Fruit fly (Drosophila melanogaster) whole organism, embryonic: ENCODE results near the gene CecA1.

ENCODE experiments used
- Atf6 ChIP-seq: fragments of 200-800 bp; sonication (Bioruptor generic); IDR thresholded peaks from 2 replicates; pipeline ENCODE4 v1.3.6; 2022; ENCODE audit warnings: missing biosample characterization, missing genetic modification characterization
- Blimp-1 ChIP-seq: fragments of 200-800 bp; sonication (Bioruptor generic); optimal IDR thresholded peaks from 3 replicates; lab custom pipeline; 2018; ENCODE audit warnings: missing biosample characterization, missing genetic modification characterization, mild to moderate bottlenecking, moderate library complexity, missing genetic modification reagents
- CG10267 ChIP-seq: fragments of 200-800 bp; sonication (Bioruptor generic); optimal IDR thresholded peaks from 2 replicates; lab custom pipeline; 2018; ENCODE audit warnings: missing biosample characterization, mild to moderate bottlenecking, missing genetic modification characterization, moderate library complexity
- CG10366 ChIP-seq: fragments of 200-800 bp; sonication (Bioruptor generic); IDR thresholded peaks from 2 replicates; pipeline ENCODE4 v1.3.6; 2022; ENCODE audit warnings: missing biosample characterization, missing genetic modification characterization
- CG11504 ChIP-seq: fragments of 200-800 bp; sonication (Bioruptor generic); optimal IDR thresholded peaks from 3 replicates; lab custom pipeline; 2019; ENCODE audit warnings: missing biosample characterization, mild to moderate bottlenecking, missing genetic modification characterization, moderate library complexity
- CG16863 ChIP-seq: fragments of 200-800 bp; sonication (Bioruptor generic); optimal IDR thresholded peaks from 3 replicates; lab custom pipeline; 2016; ENCODE audit warnings: missing biosample characterization, missing genetic modification characterization
- CG17328 ChIP-seq: fragments of 200-800 bp; sonication (Bioruptor generic); IDR thresholded peaks from 2 replicates; pipeline ENCODE4 v1.3.6; 2022; ENCODE audit warnings: missing biosample characterization, missing genetic modification characterization
- CG17612 ChIP-seq: fragments of 200-800 bp; sonication (Bioruptor generic); IDR thresholded peaks from 2 replicates; pipeline ENCODE4 v1.3.6; 2022; ENCODE audit warnings: missing biosample characterization, missing genetic modification characterization
- CG1832 ChIP-seq: fragments of 200-800 bp; sonication (Bioruptor generic); optimal IDR thresholded peaks from 2 replicates; lab custom pipeline; 2017; ENCODE audit warnings: missing biosample characterization, mild to moderate bottlenecking, missing genetic modification characterization, inconsistent platforms
- CG2116 ChIP-seq: fragments of 200-800 bp; sonication (Bioruptor generic); optimal IDR thresholded peaks from 3 replicates; lab custom pipeline; 2018; ENCODE audit warnings: missing biosample characterization, mild to moderate bottlenecking, missing genetic modification characterization
- CG3281 ChIP-seq: fragments of 200-800 bp; sonication (Bioruptor generic); optimal IDR thresholded peaks from 3 replicates; lab custom pipeline; 2017; ENCODE audit warnings: missing biosample characterization, mild to moderate bottlenecking, missing genetic modification characterization
- CG33213 ChIP-seq: fragments of 200-800 bp; sonication (Bioruptor generic); optimal IDR thresholded peaks from 3 replicates; lab custom pipeline; 2016; ENCODE audit warnings: missing biosample characterization, missing genetic modification characterization
- CG3838 ChIP-seq: fragments of 200-800 bp; sonication (Bioruptor generic); optimal IDR thresholded peaks from 3 replicates; lab custom pipeline; 2016; ENCODE audit warnings: missing biosample characterization, missing genetic modification characterization
- CG42726 ChIP-seq: fragments of 200-800 bp; sonication (Bioruptor generic); IDR thresholded peaks from 2 replicates; pipeline ENCODE4 v1.3.6; 2022; ENCODE audit warnings: missing biosample characterization, missing genetic modification characterization; ENCODE audit not compliant: partially characterized antibody
- CG4424 ChIP-seq: fragments of 200-800 bp; sonication (Bioruptor generic); optimal IDR thresholded peaks from 3 replicates; lab custom pipeline; 2016; ENCODE audit warnings: missing biosample characterization, missing genetic modification characterization
- CG6654 ChIP-seq: fragments of 200-800 bp; sonication (Bioruptor generic); optimal IDR thresholded peaks from 2 replicates; lab custom pipeline; 2017; ENCODE audit warnings: missing biosample characterization, mild to moderate bottlenecking, missing genetic modification characterization
- CG6765 ChIP-seq: fragments of 200-800 bp; sonication (Bioruptor generic); optimal IDR thresholded peaks from 3 replicates; lab custom pipeline; 2017; ENCODE audit warnings: missing biosample characterization, mild to moderate bottlenecking, missing genetic modification characterization
- CG6813 ChIP-seq: fragments of 200-800 bp; sonication (Bioruptor generic); optimal IDR thresholded peaks from 2 replicates; lab custom pipeline; 2017; ENCODE audit warnings: missing biosample characterization, missing genetic modification characterization, mild to moderate bottlenecking, moderate library complexity, missing genetic modification reagents
- CG6854 ChIP-seq: fragments of 200-800 bp; sonication (Bioruptor generic); optimal IDR thresholded peaks from 3 replicates; lab custom pipeline; 2017; ENCODE audit warnings: missing biosample characterization, mild to moderate bottlenecking, missing genetic modification characterization
- CG7357 ChIP-seq: fragments of 200-800 bp; sonication (Bioruptor generic); IDR thresholded peaks from 3 replicates; pipeline ENCODE4 v1.3.6; 2022; ENCODE audit warnings: missing biosample characterization, missing genetic modification characterization
- CG8359 ChIP-seq: fragments of 200-800 bp; sonication (Bioruptor generic); optimal IDR thresholded peaks from 2 replicates; lab custom pipeline; 2017; ENCODE audit warnings: missing biosample characterization, mild to moderate bottlenecking, missing genetic modification characterization, borderline replicate concordance
- CG8388 ChIP-seq: fragments of 200-800 bp; sonication (Bioruptor generic); optimal IDR thresholded peaks from 2 replicates; lab custom pipeline; 2019; ENCODE audit warnings: missing biosample characterization, mild to moderate bottlenecking, missing genetic modification characterization, moderate library complexity
- Dbx ChIP-seq: fragments of 200-800 bp; sonication (Bioruptor generic); IDR thresholded peaks from 3 replicates; pipeline ENCODE4 v1.3.6; 2022; ENCODE audit warnings: missing biosample characterization, missing genetic modification characterization
- E2f2 ChIP-seq: fragments of 200-800 bp; sonication (Bioruptor generic); IDR thresholded peaks from 2 replicates; pipeline ENCODE4 v1.3.6; 2022; ENCODE audit warnings: missing biosample characterization, missing genetic modification characterization
- HmgZ ChIP-seq: fragments of 200-800 bp; sonication (Bioruptor generic); optimal IDR thresholded peaks from 2 replicates; lab custom pipeline; 2018; ENCODE audit warnings: missing biosample characterization, mild to moderate bottlenecking, missing genetic modification characterization
- Hr78 ChIP-seq, 2 experiments: fragments of 200-800 bp in 1 of 2; fragments of >200 bp in 1 of 2; sonication (Bioruptor generic) in 1 of 2; optimal IDR thresholded peaks; 2 replicates each; lab custom pipeline; 2017 to 2019; ENCODE audit warnings: missing biosample characterization in 2 of 2, missing genetic modification characterization in 2 of 2, mild to moderate bottlenecking in 1 of 2, moderate library complexity in 1 of 2
- Lhr ChIP-seq: fragments of 200-800 bp; sonication (Bioruptor generic); optimal IDR thresholded peaks from 3 replicates; lab custom pipeline; 2017; ENCODE audit warnings: mild to moderate bottlenecking, missing biosample characterization, missing genetic modification reagents, missing genetic modification characterization
- Mad ChIP-seq: fragments of 200-800 bp; sonication (Bioruptor generic); optimal IDR thresholded peaks from 2 replicates; lab custom pipeline; 2016; ENCODE audit warnings: missing biosample characterization, missing genetic modification characterization
- Med ChIP-seq: fragments of 200-800 bp; sonication (Bioruptor generic); peaks from one replicate; lab custom pipeline; 2016; ENCODE audit warnings: missing biosample characterization, missing genetic modification characterization, mild to moderate bottlenecking, inconsistent platforms, moderate library complexity
- Myb ChIP-seq: fragments of 200-800 bp; sonication (Bioruptor generic); optimal IDR thresholded peaks from 2 replicates; lab custom pipeline; 2016; ENCODE audit warnings: missing biosample characterization, missing genetic modification characterization
- NC2α ChIP-seq: fragments of 200-800 bp; sonication (Bioruptor generic); optimal IDR thresholded peaks from 2 replicates; lab custom pipeline; 2016; ENCODE audit warnings: missing biosample characterization, missing genetic modification characterization
- Sin3A ChIP-seq: fragments of >200 bp; optimal IDR thresholded peaks from 2 replicates; lab custom pipeline; 2018
- Trl ChIP-seq, 3 experiments: fragments of >200 bp in 2 of 3; fragments of 200-800 bp in 1 of 3; sonication (Bioruptor generic) in 1 of 3; optimal IDR thresholded peaks; 2 replicates in 1 of 3; 3 replicates in 2 of 3; lab custom pipeline; 2016 to 2017; ENCODE audit warnings: missing biosample characterization in 1 of 3, missing genetic modification characterization in 1 of 3
- ap ChIP-seq: fragments of 200-800 bp; sonication (Bioruptor generic); IDR thresholded peaks from 2 replicates; pipeline ENCODE4 v1.3.6; 2022; ENCODE audit warnings: missing biosample characterization, missing genetic modification characterization
- ci ChIP-seq: fragments of 200-800 bp; sonication (Bioruptor generic); IDR thresholded peaks from 3 replicates; pipeline ENCODE4 v1.3.6; 2022; ENCODE audit warnings: missing biosample characterization, missing genetic modification characterization
- cwo ChIP-seq: fragments of 200-800 bp; sonication (Bioruptor generic); optimal IDR thresholded peaks from 3 replicates; lab custom pipeline; 2017; ENCODE audit warnings: missing biosample characterization, missing genetic modification characterization, mild to moderate bottlenecking, moderate library complexity, missing genetic modification reagents
- disco-r ChIP-seq: fragments of 200-800 bp; sonication (Bioruptor generic); optimal IDR thresholded peaks from 2 replicates; lab custom pipeline; 2016; ENCODE audit warnings: missing biosample characterization, missing genetic modification characterization
- fu2 ChIP-seq: fragments of 200-800 bp; sonication (Bioruptor generic); optimal IDR thresholded peaks from 2 replicates; lab custom pipeline; 2016; ENCODE audit warnings: missing biosample characterization, missing genetic modification characterization
- hbn ChIP-seq: fragments of 200-800 bp; sonication (Bioruptor generic); IDR thresholded peaks from 2 replicates; pipeline ENCODE4 v1.3.6; 2022; ENCODE audit warnings: missing biosample characterization, missing genetic modification characterization; ENCODE audit not compliant: partially characterized antibody
- hth ChIP-seq: fragments of >200 bp; optimal IDR thresholded peaks from 2 replicates; lab custom pipeline; 2017; ENCODE audit warnings: inconsistent platforms
- oc ChIP-seq: fragments of 200-800 bp; sonication (Bioruptor generic); optimal IDR thresholded peaks from 2 replicates; lab custom pipeline; 2018; ENCODE audit warnings: missing biosample characterization, mild to moderate bottlenecking, missing genetic modification characterization, moderate library complexity
- org-1 ChIP-seq: fragments of 200-800 bp; sonication (Bioruptor generic); optimal IDR thresholded peaks from 2 replicates; lab custom pipeline; 2017; ENCODE audit warnings: missing biosample characterization, missing genetic modification characterization
- peb ChIP-seq: fragments of 200-800 bp; sonication (Bioruptor generic); IDR thresholded peaks from 2 replicates; pipeline ENCODE4 v1.3.6; 2022; ENCODE audit warnings: missing biosample characterization, missing genetic modification characterization
- pho ChIP-seq: fragments of 200-800 bp; sonication (Bioruptor generic); optimal IDR thresholded peaks from 2 replicates; lab custom pipeline; 2016; ENCODE audit warnings: missing biosample characterization, missing genetic modification characterization
- stwl ChIP-seq: fragments of 200-800 bp; sonication (Bioruptor generic); optimal IDR thresholded peaks from 3 replicates; lab custom pipeline; 2018; ENCODE audit warnings: missing biosample characterization, mild to moderate bottlenecking, missing genetic modification characterization, moderate library complexity
- tgo ChIP-seq: fragments of 200-800 bp; sonication (Bioruptor generic); IDR thresholded peaks from 3 replicates; pipeline ENCODE4 v1.3.6; 2022; ENCODE audit warnings: missing biosample characterization, missing genetic modification characterization
- unpg ChIP-seq: fragments of 200-800 bp; sonication (Bioruptor generic); optimal IDR thresholded peaks from 3 replicates; lab custom pipeline; 2018; ENCODE audit warnings: missing biosample characterization, mild to moderate bottlenecking, missing genetic modification characterization, moderate library complexity
- vfl ChIP-seq: fragments of 200-800 bp; sonication (Bioruptor generic); optimal IDR thresholded peaks from 2 replicates; lab custom pipeline; 2016; ENCODE audit warnings: missing biosample characterization, missing genetic modification characterization
- wdn ChIP-seq: fragments of 200-800 bp; sonication (Bioruptor generic); IDR thresholded peaks from 2 replicates; pipeline ENCODE4 v1.3.6; 2022; ENCODE audit warnings: missing biosample characterization, missing genetic modification characterization
- z ChIP-seq: fragments of 200-800 bp; sonication (Bioruptor generic); IDR thresholded peaks from 3 replicates; pipeline ENCODE4 v1.3.6; 2022; ENCODE audit warnings: missing biosample characterization, missing genetic modification characterization
- zen2 ChIP-seq: fragments of 200-800 bp; sonication (Bioruptor generic); IDR thresholded peaks from 3 replicates; pipeline ENCODE4 v1.3.6; 2022; ENCODE audit warnings: missing biosample characterization, missing genetic modification characterization; ENCODE audit not compliant: partially characterized antibody

CecA1 gene

DNA sequence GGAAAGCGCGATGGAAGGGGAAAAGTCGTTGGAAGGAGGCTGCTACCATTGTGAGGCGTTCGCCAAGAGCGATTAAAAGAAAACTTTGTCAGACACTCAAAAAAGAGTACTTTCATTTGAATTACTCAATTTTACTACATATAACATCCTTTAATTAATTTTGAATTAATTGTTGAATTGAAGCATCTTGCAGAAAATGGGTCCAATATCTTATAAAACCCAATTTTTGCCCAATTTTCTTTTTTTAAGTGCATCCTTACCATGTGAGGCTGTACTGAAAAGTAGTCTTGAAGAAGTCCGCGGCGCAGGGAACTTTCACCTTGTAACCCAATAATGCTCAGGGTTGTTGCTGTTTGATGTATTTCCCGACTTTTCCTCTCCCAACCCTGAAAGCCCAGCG is 24.6 kb downstream of the CecA1 start (continued):
- peak; percentile 37; the same call in 1 of the 3 replicates for TF ChIP-seq tgo (GFP tag; lab: Robert Waterston, UW)
- no peak for TF ChIP-seq NC2α (GFP tag; lab: Kevin White, UChicago)
- no peak for TF ChIP-seq CG17612 (GFP tag; lab: Robert Waterston, UW)
- no peak for TF ChIP-seq CG6654
- no peak for TF ChIP-seq disco-r
- TF ChIP-seq fu2 (GFP tag; lab: Kevin White, UChicago), result no peak
- TF ChIP-seq CG42726, result no peak
- no peak for TF ChIP-seq hth (lab: Kevin White, UChicago)
- peak; percentile 76 for TF ChIP-seq Med (GFP tag; lab: Kevin White, UChicago)
- no peak for TF ChIP-seq Lhr (GFP tag; lab: Kevin White, UChicago)
- no peak for TF ChIP-seq peb
- TF ChIP-seq unpg (GFP tag; lab: Kevin White, UChicago), result peak; percentile 49
- peak; percentile 38 for TF ChIP-seq CG3281 (GFP tag; lab: Kevin White, UChicago)
- TF ChIP-seq ap (GFP tag; lab: Robert Waterston, UW), result no peak
- no peak for TF ChIP-seq CG33213
- peak; percentile 24 for TF ChIP-seq CG6813 (GFP tag; lab: Kevin White, UChicago)
- no peak for TF ChIP-seq zen2 (GFP tag; lab: Robert Waterston, UW)
- TF ChIP-seq cwo (GFP tag; lab: Kevin White, UChicago), result no peak
- peak; percentile 46; the same call in 1 of the 2 replicates for TF ChIP-seq CG17328 (GFP tag; lab: Robert Waterston, UW)
- no peak for TF ChIP-seq z (GFP tag; lab: Robert Waterston, UW)
- TF ChIP-seq CG4424 (GFP tag; lab: Kevin White, UChicago), result no peak
- no peak for TF ChIP-seq Myb (GFP tag; lab: Kevin White, UChicago)
- TF ChIP-seq Blimp-1 (GFP tag; lab: Kevin White, UChicago), result peak; percentile 50
- no peak for TF ChIP-seq CG7357 (GFP tag; lab: Robert Waterston, UW)
- no peak for TF ChIP-seq CG3838
- TF ChIP-seq E2f2 (GFP tag; lab: Robert Waterston, UW), result peak; percentile 29; the same call in 1 of the 2 replicates
- no peak for TF ChIP-seq Trl (optimal IDR thresholded peaks at IDR 0.05; lab: Kevin White, UChicago)
- TF ChIP-seq Trl (GFP tag; optimal IDR thresholded peaks at IDR 0.05; lab: Kevin White, UChicago), result no peak
- no peak for TF ChIP-seq Sin3A (lab: Kevin White, UChicago)
- TF ChIP-seq Hr78 (GFP tag; optimal IDR thresholded peaks at IDR 0.05; lab: Kevin White, UChicago), result no peak
- peak; percentile 43; the same call in 1 of the 2 replicates for TF ChIP-seq Atf6 (GFP tag; lab: Robert Waterston, UW)
- peak; percentile 26; the same call in 1 of the 2 replicates for TF ChIP-seq CG10366 (GFP tag; lab: Robert Waterston, UW)
- peak; percentile 6 for TF ChIP-seq CG10267 (tag; lab: Kevin White, UChicago)
- peak; percentile 7 for TF ChIP-seq HmgZ (tag; lab: Kevin White, UChicago)
- TF ChIP-seq vfl (GFP tag; lab: Kevin White, UChicago), result no peak
- TF ChIP-seq org-1 (GFP tag; lab: Kevin White, UChicago), result no peak
- no peak for TF ChIP-seq Mad (GFP tag; lab: Kevin White, UChicago)
- no peak for TF ChIP-seq CG6765 (GFP tag; lab: Kevin White, UChicago)
- no peak for TF ChIP-seq CG6854 (GFP tag; lab: Kevin White, UChicago)
- peak; percentile 78; the same call in 2 of the 3 replicates for TF ChIP-seq ci (GFP tag; lab: Robert Waterston, UW)
- no peak for TF ChIP-seq stwl (tag; lab: Kevin White, UChicago)
- TF ChIP-seq hbn (GFP tag; lab: Robert Waterston, UW), result no peak
- no peak for TF ChIP-seq CG8359 (GFP tag; lab: Kevin White, UChicago)
- TF ChIP-seq CG1832 (GFP tag; lab: Kevin White, UChicago), result no peak
- TF ChIP-seq CG16863, result no peak
- no peak for TF ChIP-seq wdn (GFP tag; lab: Robert Waterston, UW)
- peak; percentile 46 for TF ChIP-seq CG8388
- TF ChIP-seq CG11504, result peak; percentile 71
- TF ChIP-seq Dbx (GFP tag; lab: Robert Waterston, UW), result 0 out of 3 replicates have a peak, but pooled peaks have one; percentile 49
- no peak for TF ChIP-seq oc (tag; lab: Kevin White, UChicago)
- no peak for TF ChIP-seq CG2116 (GFP tag; lab: Kevin White, UChicago)
- TF ChIP-seq pho, result no peak
